Fruit fly (Drosophila melanogaster) whole organism, embryonic: ENCODE data around the gene toy.

ENCODE experiments used
- Atf6 ChIP-seq: fragments of 200-800 bp; sonication (Bioruptor generic); IDR thresholded peaks from 2 replicates; pipeline ENCODE4 v1.3.6; 2022; ENCODE audit warnings: missing biosample characterization, missing genetic modification characterization
- BEAF-32 ChIP-seq: fragments of 200-800 bp; sonication (Bioruptor generic); optimal IDR thresholded peaks from 3 replicates; lab custom pipeline; 2017; ENCODE audit warnings: missing biosample characterization, missing genetic modification characterization, mild to moderate bottlenecking, moderate library complexity, missing genetic modification reagents
- CG10209 ChIP-seq: fragments of 200-800 bp; sonication (Bioruptor generic); optimal IDR thresholded peaks from 3 replicates; lab custom pipeline; 2017; ENCODE audit warnings: missing biosample characterization, mild to moderate bottlenecking, missing genetic modification characterization, missing genetic modification reagents
- CG10267 ChIP-seq: fragments of 200-800 bp; sonication (Bioruptor generic); optimal IDR thresholded peaks from 2 replicates; lab custom pipeline; 2018; ENCODE audit warnings: missing biosample characterization, mild to moderate bottlenecking, missing genetic modification characterization, moderate library complexity
- CG11093 ChIP-seq: fragments of 200-800 bp; sonication (Bioruptor generic); IDR thresholded peaks from 3 replicates; pipeline ENCODE4 v1.3.6; 2022; ENCODE audit warnings: missing biosample characterization, missing genetic modification characterization
- CG12769 ChIP-seq: fragments of 200-800 bp; sonication (Bioruptor generic); optimal IDR thresholded peaks from 2 replicates; lab custom pipeline; 2019; ENCODE audit warnings: missing biosample characterization, mild to moderate bottlenecking, missing genetic modification characterization, moderate library complexity
- CG13287 ChIP-seq: fragments of 200-800 bp; sonication (Bioruptor generic); IDR thresholded peaks from 2 replicates; pipeline ENCODE4 v1.3.6; 2022; ENCODE audit warnings: missing biosample characterization, missing genetic modification characterization; ENCODE audit not compliant: partially characterized antibody
- CG13296 ChIP-seq: fragments of 200-800 bp; sonication (Bioruptor generic); optimal IDR thresholded peaks from 3 replicates; lab custom pipeline; 2018; ENCODE audit warnings: missing biosample characterization, mild to moderate bottlenecking, missing genetic modification characterization
- CG13894 ChIP-seq: fragments of 200-800 bp; sonication (Bioruptor generic); optimal IDR thresholded peaks from 3 replicates; lab custom pipeline; 2018; ENCODE audit warnings: missing biosample characterization, mild to moderate bottlenecking, missing genetic modification characterization, moderate library complexity
- CG14710 ChIP-seq: fragments of 200-800 bp; sonication (Bioruptor generic); optimal IDR thresholded peaks from 3 replicates; lab custom pipeline; 2019; ENCODE audit warnings: missing biosample characterization, mild to moderate bottlenecking, missing genetic modification characterization, moderate library complexity
- CG1603 ChIP-seq: fragments of 200-800 bp; sonication (Bioruptor generic); optimal IDR thresholded peaks from 2 replicates; lab custom pipeline; 2019; ENCODE audit warnings: missing biosample characterization, mild to moderate bottlenecking, missing genetic modification characterization, moderate library complexity
- CG16813 ChIP-seq: fragments of 200-800 bp; sonication (Bioruptor generic); IDR thresholded peaks from 3 replicates; pipeline ENCODE4 v1.3.6; 2022; ENCODE audit warnings: missing biosample characterization, missing genetic modification characterization; ENCODE audit not compliant: partially characterized antibody
- CG17186 ChIP-seq: fragments of 200-800 bp; sonication (Bioruptor generic); optimal IDR thresholded peaks from 3 replicates; lab custom pipeline; 2017; ENCODE audit warnings: missing biosample characterization, missing genetic modification reagents, missing genetic modification characterization
- CG17568 ChIP-seq: fragments of 200-800 bp; sonication (Bioruptor generic); optimal IDR thresholded peaks from 2 replicates; lab custom pipeline; 2018; ENCODE audit warnings: missing biosample characterization, mild to moderate bottlenecking, missing genetic modification characterization, moderate library complexity
- CG17829 ChIP-seq: fragments of 200-800 bp; optimal IDR thresholded peaks from 2 replicates; lab custom pipeline; 2019; ENCODE audit warnings: missing biosample characterization, mild to moderate bottlenecking, missing genetic modification characterization, moderate library complexity
- CG3163 ChIP-seq: fragments of 200-800 bp; sonication (Bioruptor generic); optimal IDR thresholded peaks from 3 replicates; lab custom pipeline; 2016; ENCODE audit warnings: missing biosample characterization, missing genetic modification characterization
- CG4404 ChIP-seq: fragments of 200-800 bp; sonication (Bioruptor generic); IDR thresholded peaks from 2 replicates; pipeline ENCODE4 v1.3.6; 2022; ENCODE audit warnings: missing biosample characterization, missing genetic modification characterization
- CG4820 ChIP-seq: fragments of 200-800 bp; sonication (Bioruptor generic); optimal IDR thresholded peaks from 3 replicates; lab custom pipeline; 2016; ENCODE audit warnings: missing biosample characterization, missing genetic modification characterization
- CG6854 ChIP-seq: fragments of 200-800 bp; sonication (Bioruptor generic); optimal IDR thresholded peaks from 3 replicates; lab custom pipeline; 2017; ENCODE audit warnings: missing biosample characterization, mild to moderate bottlenecking, missing genetic modification characterization
- CG7372 ChIP-seq: fragments of 200-800 bp; sonication (Bioruptor generic); IDR thresholded peaks from 2 replicates; pipeline ENCODE4 v1.3.6; 2022; ENCODE audit warnings: missing biosample characterization, missing genetic modification characterization
- CG7963 ChIP-seq: fragments of 200-800 bp; sonication (Bioruptor generic); IDR thresholded peaks from 3 replicates; pipeline ENCODE4 v1.3.6; 2022; ENCODE audit warnings: missing biosample characterization, missing genetic modification characterization; ENCODE audit not compliant: partially characterized antibody
- CG8089 ChIP-seq: fragments of 200-800 bp; sonication (Bioruptor generic); optimal IDR thresholded peaks from 3 replicates; lab custom pipeline; 2016; ENCODE audit warnings: missing biosample characterization, missing genetic modification characterization
- Dbx ChIP-seq: fragments of 200-800 bp; sonication (Bioruptor generic); IDR thresholded peaks from 3 replicates; pipeline ENCODE4 v1.3.6; 2022; ENCODE audit warnings: missing biosample characterization, missing genetic modification characterization
- HmgZ ChIP-seq: fragments of 200-800 bp; sonication (Bioruptor generic); optimal IDR thresholded peaks from 2 replicates; lab custom pipeline; 2018; ENCODE audit warnings: missing biosample characterization, mild to moderate bottlenecking, missing genetic modification characterization
- MESR4 ChIP-seq: fragments of 200-800 bp; sonication (Bioruptor generic); optimal IDR thresholded peaks from 2 replicates; lab custom pipeline; 2018; ENCODE audit warnings: missing biosample characterization, mild to moderate bottlenecking, missing genetic modification characterization, moderate library complexity
- NC2β ChIP-seq: fragments of 200-800 bp; sonication (Bioruptor generic); optimal IDR thresholded peaks from 2 replicates; lab custom pipeline; 2016; ENCODE audit warnings: missing biosample characterization, missing genetic modification characterization
- Scr ChIP-seq: fragments of 200-800 bp; sonication (Bioruptor generic); IDR thresholded peaks from 2 replicates; pipeline ENCODE4 v1.3.6; 2022; ENCODE audit warnings: missing biosample characterization, missing genetic modification characterization; ENCODE audit not compliant: partially characterized antibody
- Sin3A ChIP-seq: fragments of >200 bp; optimal IDR thresholded peaks from 2 replicates; lab custom pipeline; 2018
- Sox100B ChIP-seq: fragments of 200-800 bp; sonication (Bioruptor generic); optimal IDR thresholded peaks from 3 replicates; lab custom pipeline; 2018; ENCODE audit warnings: missing biosample characterization, mild to moderate bottlenecking, missing genetic modification characterization
- Stat92E ChIP-seq, 3 experiments: fragments of >200 bp in 2 of 3; fragments of 200-800 bp in 1 of 3; sonication (Bioruptor generic) in 1 of 3; optimal IDR thresholded peaks; 2 replicates each; lab custom pipeline; 2017 to 2019; ENCODE audit warnings: missing biosample characterization in 3 of 3, missing genetic modification characterization in 3 of 3, mild to moderate bottlenecking in 1 of 3, moderate library complexity in 1 of 3
- Trl ChIP-seq, 3 experiments: fragments of >200 bp in 2 of 3; fragments of 200-800 bp in 1 of 3; sonication (Bioruptor generic) in 1 of 3; optimal IDR thresholded peaks; 2 replicates in 1 of 3; 3 replicates in 2 of 3; lab custom pipeline; 2016 to 2017; ENCODE audit warnings: missing biosample characterization in 1 of 3, missing genetic modification characterization in 1 of 3
- YL-1 ChIP-seq: fragments of 200-800 bp; sonication (Bioruptor generic); optimal IDR thresholded peaks from 3 replicates; lab custom pipeline; 2017; ENCODE audit warnings: missing biosample characterization, mild to moderate bottlenecking, missing genetic modification characterization
- chinmo ChIP-seq: fragments of 200-800 bp; sonication (Bioruptor generic); IDR thresholded peaks from 4 replicates; pipeline ENCODE4 v1.3.6; 2022; ENCODE audit warnings: missing biosample characterization, missing genetic modification characterization; ENCODE audit not compliant: partially characterized antibody
- eve ChIP-seq, 2 experiments: fragments of >200 bp; optimal IDR thresholded peaks; 2 replicates each; lab custom pipeline; 2017; ENCODE audit warnings: missing biosample characterization in 2 of 2, missing genetic modification characterization in 2 of 2
- gfzf ChIP-seq: fragments of 200-800 bp; sonication (Bioruptor generic); optimal IDR thresholded peaks from 2 replicates; lab custom pipeline; 2016; ENCODE audit warnings: missing biosample characterization, mild to moderate bottlenecking, missing genetic modification characterization, moderate library complexity
- inv ChIP-seq: fragments of 200-800 bp; sonication (Bioruptor generic); IDR thresholded peaks from 2 replicates; pipeline ENCODE4 v1.3.6; 2022; ENCODE audit warnings: missing biosample characterization, missing genetic modification characterization; ENCODE audit not compliant: partially characterized antibody
- klu ChIP-seq: fragments of 200-800 bp; sonication (Bioruptor generic); IDR thresholded peaks from 2 replicates; pipeline ENCODE4 v1.3.6; 2022; ENCODE audit warnings: missing biosample characterization, missing genetic modification characterization
- lbe ChIP-seq: fragments of 200-800 bp; sonication (Bioruptor generic); optimal IDR thresholded peaks from 2 replicates; lab custom pipeline; 2016; ENCODE audit warnings: missing biosample characterization, mild to moderate bottlenecking, missing genetic modification characterization
- lilli ChIP-seq: fragments of 200-800 bp; sonication (Bioruptor generic); optimal IDR thresholded peaks from 3 replicates; lab custom pipeline; 2016; ENCODE audit warnings: missing biosample characterization, missing genetic modification characterization
- mam ChIP-seq: fragments of 200-800 bp; sonication (Bioruptor generic); optimal IDR thresholded peaks from 3 replicates; lab custom pipeline; 2016; ENCODE audit warnings: missing biosample characterization, missing genetic modification characterization
- mld ChIP-seq: fragments of 200-800 bp; sonication (Bioruptor generic); IDR thresholded peaks from 3 replicates; pipeline ENCODE4 v1.3.6; 2022; ENCODE audit warnings: missing biosample characterization, missing genetic modification characterization; ENCODE audit not compliant: partially characterized antibody
- nerfin-2 ChIP-seq: fragments of 200-800 bp; sonication (Bioruptor generic); IDR thresholded peaks from 2 replicates; pipeline ENCODE4 v1.3.6; 2022; ENCODE audit warnings: missing biosample characterization, missing genetic modification characterization; ENCODE audit not compliant: partially characterized antibody
- pzg ChIP-seq: fragments of 200-800 bp; sonication (Bioruptor generic); optimal IDR thresholded peaks from 3 replicates; lab custom pipeline; 2018; ENCODE audit warnings: missing biosample characterization, mild to moderate bottlenecking, missing genetic modification characterization, moderate library complexity
- sens ChIP-seq: fragments of 200-800 bp; sonication (Bioruptor generic); peaks from one replicate; lab custom pipeline; 2016; ENCODE audit warnings: missing biosample characterization, missing genetic modification characterization
- slou ChIP-seq: fragments of 200-800 bp; sonication (Bioruptor generic); optimal IDR thresholded peaks from 3 replicates; lab custom pipeline; 2016; ENCODE audit warnings: missing biosample characterization, missing genetic modification characterization
- trem ChIP-seq: fragments of 200-800 bp; optimal IDR thresholded peaks from 3 replicates; lab custom pipeline; 2019; ENCODE audit warnings: missing biosample characterization, mild to moderate bottlenecking, missing genetic modification characterization, moderate library complexity
- tx ChIP-seq: fragments of 200-800 bp; sonication (Bioruptor generic); optimal IDR thresholded peaks from 2 replicates; lab custom pipeline; 2016; ENCODE audit warnings: missing biosample characterization, missing genetic modification characterization
- zen ChIP-seq: fragments of 200-800 bp; sonication (Bioruptor generic); optimal IDR thresholded peaks from 3 replicates; lab custom pipeline; 2018; ENCODE audit warnings: missing biosample characterization, mild to moderate bottlenecking, missing genetic modification characterization, moderate library complexity
- zfh2 ChIP-seq: fragments of 200-800 bp; sonication (Bioruptor generic); optimal IDR thresholded peaks from 2 replicates; lab custom pipeline; 2016; ENCODE audit warnings: missing biosample characterization, missing genetic modification characterization

Gene toy

dm6 chr4:1031687-1032140, 42.2 kb downstream of the toy start, which contains the start of gene CG11076 (continued):
- peak; percentile 64 for TF ChIP-seq CG13287 (GFP tag; lab: Robert Waterston, UW)
- no peak for TF ChIP-seq klu
- peak in 1 of 2 experiments; percentile 33 for TF ChIP-seq eve (GFP tag; optimal IDR thresholded peaks at IDR 0.05; lab: Kevin White, UChicago)
- peak; percentile 98 for TF ChIP-seq MESR4 (GFP tag; lab: Kevin White, UChicago)
- TF ChIP-seq trem (tag; lab: Kevin White, UChicago) = peak; percentile 26
- no peak for TF ChIP-seq CG7372 (GFP tag; lab: Robert Waterston, UW)
- TF ChIP-seq Trl (optimal IDR thresholded peaks at IDR 0.05; lab: Kevin White, UChicago) = no peak
- TF ChIP-seq Trl (GFP tag; optimal IDR thresholded peaks at IDR 0.05; lab: Kevin White, UChicago) = peak; percentile 32
- no peak for TF ChIP-seq CG11093 (GFP tag; lab: Robert Waterston, UW)
- TF ChIP-seq YL-1 (GFP tag; lab: Kevin White, UChicago) = peak; percentile 97
- peak; percentile 71 for TF ChIP-seq pzg (GFP tag; lab: Kevin White, UChicago)
- TF ChIP-seq slou (GFP tag; lab: Kevin White, UChicago) = no peak
- no peak for TF ChIP-seq chinmo (GFP tag; lab: Robert Waterston, UW)
- peak; percentile 8 for TF ChIP-seq zfh2 (GFP tag; lab: Kevin White, UChicago)
- peak; percentile 3 for TF ChIP-seq CG14710 (tag; lab: Kevin White, UChicago)
- TF ChIP-seq Scr = peak; percentile 76
- TF ChIP-seq Sox100B (GFP tag; lab: Kevin White, UChicago) = peak; percentile 23
- peak; percentile 3 for TF ChIP-seq Sin3A (lab: Kevin White, UChicago)
- TF ChIP-seq mld (GFP tag; lab: Robert Waterston, UW) = peak; percentile 73; the same call in 1 of the 3 replicates
- TF ChIP-seq CG7963 = peak; percentile 52; the same call in 2 of the 3 replicates
- TF ChIP-seq CG17568 (GFP tag; lab: Kevin White, UChicago) = peak; percentile 74
- peak; percentile 57 for TF ChIP-seq CG17829 (tag; lab: Kevin White, UChicago)
- TF ChIP-seq sens = peak; percentile 90
- TF ChIP-seq zen = peak; percentile 4
- TF ChIP-seq CG10267 (tag; lab: Kevin White, UChicago) = peak; percentile 17
- TF ChIP-seq CG10209 (GFP tag; lab: Kevin White, UChicago) = no peak
- peak; percentile 56 for TF ChIP-seq lilli (GFP tag; lab: Kevin White, UChicago)
- peak; percentile 59; the same call in 1 of the 3 replicates for TF ChIP-seq Dbx (GFP tag; lab: Robert Waterston, UW)
- peak; percentile 1 for TF ChIP-seq NC2β
- TF ChIP-seq nerfin-2 (GFP tag; lab: Robert Waterston, UW) = peak; percentile 64; the same call in 1 of the 2 replicates
- peak; percentile 16 for TF ChIP-seq CG12769 (tag; lab: Kevin White, UChicago)
- TF ChIP-seq Stat92E (GFP tag; optimal IDR thresholded peaks at IDR 0.05; lab: Kevin White, UChicago) = peak in 1 of 3 experiments; percentile 61
- peak; percentile 59 for TF ChIP-seq CG13894 (tag; lab: Kevin White, UChicago)
- TF ChIP-seq CG4404 (GFP tag; lab: Robert Waterston, UW) = no peak
- TF ChIP-seq mam (GFP tag; lab: Kevin White, UChicago) = peak; percentile 20
- peak; percentile 54 for TF ChIP-seq CG17186 (GFP tag; lab: Kevin White, UChicago)
- TF ChIP-seq tx (GFP tag; lab: Kevin White, UChicago) = peak; percentile 20
- peak; percentile 91 for TF ChIP-seq CG1603 (tag; lab: Kevin White, UChicago)
- TF ChIP-seq CG6854 (GFP tag; lab: Kevin White, UChicago) = no peak
- TF ChIP-seq Atf6 (GFP tag; lab: Robert Waterston, UW) = no peak
- peak; percentile 76 for TF ChIP-seq BEAF-32 (GFP tag; lab: Kevin White, UChicago)
- TF ChIP-seq CG16813 (GFP tag; lab: Robert Waterston, UW) = peak; percentile 78; the same call in 2 of the 3 replicates
- TF ChIP-seq gfzf (GFP tag; lab: Kevin White, UChicago) = peak; percentile 39
- TF ChIP-seq CG13296 = peak; percentile 66
- peak; percentile 52 for TF ChIP-seq lbe (GFP tag; lab: Kevin White, UChicago)
- no peak for TF ChIP-seq CG4820
- no peak for TF ChIP-seq CG3163 (GFP tag; lab: Kevin White, UChicago)
- TF ChIP-seq HmgZ (tag; lab: Kevin White, UChicago) = peak; percentile 52
- TF ChIP-seq CG8089 (GFP tag; lab: Kevin White, UChicago) = peak; percentile 56
- TF ChIP-seq inv (GFP tag; lab: Robert Waterston, UW) = peak; percentile 65
